Fruit fly (Drosophila melanogaster) whole organism, prepupa: ENCODE results near the gene dos.

Experiments
- Blimp-1 ChIP-seq: fragments of 200-800 bp; sonication (Bioruptor generic); optimal IDR thresholded peaks from 3 replicates; lab custom pipeline; 2017; ENCODE audit warnings: missing biosample characterization, missing genetic modification characterization, mild to moderate bottlenecking, moderate library complexity, missing genetic modification reagents
- CG10631 ChIP-seq: fragments of 200-800 bp; sonication (Bioruptor generic); optimal IDR thresholded peaks from 2 replicates; lab custom pipeline; 2016; ENCODE audit warnings: missing biosample characterization, missing genetic modification characterization
- CG10669 ChIP-seq: fragments of 200-800 bp; sonication (Bioruptor generic); optimal IDR thresholded peaks from 3 replicates; lab custom pipeline; 2018; ENCODE audit warnings: missing biosample characterization, mild to moderate bottlenecking, missing genetic modification characterization, moderate library complexity
- CG11294 ChIP-seq: fragments of 200-800 bp; sonication (Bioruptor generic); IDR thresholded peaks from 2 replicates; pipeline ENCODE4 v1.3.6; 2022; ENCODE audit warnings: missing biosample characterization, missing genetic modification characterization
- CG11762 ChIP-seq: fragments of 200-800 bp; sonication (Bioruptor generic); optimal IDR thresholded peaks from 3 replicates; lab custom pipeline; 2016; ENCODE audit warnings: missing biosample characterization, missing genetic modification characterization; ENCODE audit not compliant: insufficient read depth
- CG11902 ChIP-seq: fragments of 200-800 bp; sonication (Bioruptor generic); optimal IDR thresholded peaks from 3 replicates; lab custom pipeline; 2016; ENCODE audit warnings: missing biosample characterization, missing genetic modification characterization
- CG15336 ChIP-seq: fragments of 200-800 bp; sonication (Bioruptor generic); IDR thresholded peaks from 2 replicates; pipeline ENCODE4 v1.3.6; 2022; ENCODE audit warnings: missing biosample characterization, missing genetic modification characterization
- CG16779 ChIP-seq: fragments of 200-800 bp; sonication (Bioruptor generic); optimal IDR thresholded peaks from 3 replicates; lab custom pipeline; 2017; ENCODE audit warnings: missing biosample characterization, mild to moderate bottlenecking, missing genetic modification characterization
- CG3032 ChIP-seq: fragments of 200-800 bp; optimal IDR thresholded peaks from 2 replicates; lab custom pipeline; 2019; ENCODE audit warnings: missing biosample characterization, mild to moderate bottlenecking, missing genetic modification characterization, moderate library complexity
- CG31627 ChIP-seq: fragments of 200-800 bp; sonication (Bioruptor generic); optimal IDR thresholded peaks from 3 replicates; lab custom pipeline; 2016; ENCODE audit warnings: missing biosample characterization, missing genetic modification characterization
- CG32006 ChIP-seq: fragments of 200-800 bp; sonication (Bioruptor generic); optimal IDR thresholded peaks from 3 replicates; lab custom pipeline; 2017; ENCODE audit warnings: missing biosample characterization, mild to moderate bottlenecking, missing genetic modification characterization
- CG3919 ChIP-seq: fragments of 200-800 bp; sonication (Bioruptor generic); optimal IDR thresholded peaks from 3 replicates; lab custom pipeline; 2016; ENCODE audit warnings: missing biosample characterization, missing genetic modification characterization
- CG6276 ChIP-seq: fragments of 200-800 bp; sonication (Bioruptor generic); optimal IDR thresholded peaks from 2 replicates; lab custom pipeline; 2017; ENCODE audit warnings: missing biosample characterization, mild to moderate bottlenecking, missing genetic modification characterization
- CG6792 ChIP-seq: fragments of 200-800 bp; sonication (Bioruptor generic); optimal IDR thresholded peaks from 3 replicates; lab custom pipeline; 2016; ENCODE audit warnings: missing biosample characterization, missing genetic modification characterization
- CG6808 ChIP-seq: fragments of 200-800 bp; sonication (Bioruptor generic); optimal IDR thresholded peaks from 3 replicates; lab custom pipeline; 2017; ENCODE audit warnings: missing biosample characterization, missing genetic modification characterization, mild to moderate bottlenecking, moderate library complexity, missing genetic modification reagents
- CG6854 ChIP-seq: fragments of 200-800 bp; sonication (Bioruptor generic); optimal IDR thresholded peaks from 2 replicates; lab custom pipeline; 2017; ENCODE audit warnings: missing biosample characterization, mild to moderate bottlenecking, missing genetic modification characterization
- CG7368 ChIP-seq: fragments of 200-800 bp; sonication (Bioruptor generic); optimal IDR thresholded peaks from 3 replicates; lab custom pipeline; 2016; ENCODE audit warnings: missing biosample characterization, missing genetic modification characterization
- CG8119 ChIP-seq: fragments of 200-800 bp; sonication (Bioruptor generic); IDR thresholded peaks from 3 replicates; pipeline ENCODE4 v1.3.6; 2022; ENCODE audit warnings: missing biosample characterization, missing genetic modification characterization
- CG8319 ChIP-seq: fragments of 200-800 bp; sonication (Bioruptor generic); optimal IDR thresholded peaks from 3 replicates; lab custom pipeline; 2016; ENCODE audit warnings: missing biosample characterization, missing genetic modification characterization
- Eip78C ChIP-seq: fragments of 200-800 bp; sonication (Bioruptor generic); peaks from one replicate; lab custom pipeline; 2016; ENCODE audit warnings: missing biosample characterization, missing genetic modification characterization
- Eip93F ChIP-seq: fragments of 200-800 bp; sonication (Bioruptor generic); optimal IDR thresholded peaks from 2 replicates; lab custom pipeline; 2016; ENCODE audit warnings: missing biosample characterization, mild to moderate bottlenecking, missing genetic modification characterization
- Ets21C ChIP-seq: fragments of 200-800 bp; sonication (Bioruptor generic); optimal IDR thresholded peaks from 3 replicates; lab custom pipeline; 2016; ENCODE audit warnings: missing biosample characterization, missing genetic modification characterization
- Ets96B ChIP-seq: fragments of 200-800 bp; optimal IDR thresholded peaks from 2 replicates; lab custom pipeline; 2019; ENCODE audit warnings: missing biosample characterization, mild to moderate bottlenecking, missing genetic modification characterization, moderate library complexity
- Gug ChIP-seq: fragments of 200-800 bp; sonication (Bioruptor generic); IDR thresholded peaks from 2 replicates; pipeline ENCODE4 v1.3.6; 2022; ENCODE audit warnings: missing biosample characterization, missing genetic modification characterization
- Hr38 ChIP-seq: sonication (Bioruptor generic); optimal IDR thresholded peaks from 2 replicates; lab custom pipeline; 2016; ENCODE audit warnings: missing biosample characterization, missing genetic modification characterization
- Hr4 ChIP-seq: fragments of 200-800 bp; sonication (Bioruptor generic); optimal IDR thresholded peaks from 3 replicates; lab custom pipeline; 2016; ENCODE audit warnings: missing biosample characterization, missing genetic modification characterization
- Lpt ChIP-seq: fragments of 200-800 bp; sonication (Bioruptor generic); optimal IDR thresholded peaks from 3 replicates; lab custom pipeline; 2016; ENCODE audit warnings: missing biosample characterization, missing genetic modification characterization
- OdsH ChIP-seq: fragments of 200-800 bp; sonication (Bioruptor generic); optimal IDR thresholded peaks from 3 replicates; lab custom pipeline; 2016; ENCODE audit warnings: missing biosample characterization, missing genetic modification characterization
- Smox ChIP-seq: fragments of 200-800 bp; sonication (Bioruptor generic); optimal IDR thresholded peaks from 3 replicates; lab custom pipeline; 2016; ENCODE audit warnings: missing biosample characterization, missing genetic modification characterization
- Sox102F ChIP-seq: fragments of 200-800 bp; sonication (Bioruptor generic); optimal IDR thresholded peaks from 2 replicates; lab custom pipeline; 2016; ENCODE audit warnings: missing biosample characterization, mild to moderate bottlenecking, missing genetic modification characterization
- Sox14 ChIP-seq: fragments of 200-800 bp; sonication (Bioruptor generic); optimal IDR thresholded peaks from 3 replicates; lab custom pipeline; 2016; ENCODE audit warnings: missing biosample characterization, missing genetic modification characterization
- Sox15 ChIP-seq: fragments of 200-800 bp; sonication (Bioruptor generic); optimal IDR thresholded peaks from 3 replicates; lab custom pipeline; 2016; ENCODE audit warnings: missing biosample characterization, missing genetic modification characterization
- cyc ChIP-seq: fragments of 200-800 bp; sonication (Bioruptor generic); optimal IDR thresholded peaks from 3 replicates; lab custom pipeline; 2016; ENCODE audit warnings: missing biosample characterization, missing genetic modification characterization
- dac ChIP-seq: fragments of 200-800 bp; sonication (Bioruptor generic); optimal IDR thresholded peaks from 2 replicates; lab custom pipeline; 2017; ENCODE audit warnings: missing biosample characterization, mild to moderate bottlenecking, missing genetic modification characterization
- dsx ChIP-seq: fragments of 200-800 bp; optimal IDR thresholded peaks from 3 replicates; lab custom pipeline; 2019; ENCODE audit warnings: missing biosample characterization, mild to moderate bottlenecking, missing genetic modification characterization, moderate library complexity; ENCODE audit not compliant: poor library complexity, severe bottlenecking
- esn ChIP-seq: fragments of 200-800 bp; sonication (Bioruptor generic); optimal IDR thresholded peaks from 2 replicates; lab custom pipeline; 2016; ENCODE audit warnings: missing biosample characterization, mild to moderate bottlenecking, missing genetic modification characterization, moderate library complexity
- fd59A ChIP-seq: fragments of 200-800 bp; sonication (Bioruptor generic); optimal IDR thresholded peaks from 2 replicates; lab custom pipeline; 2017; ENCODE audit warnings: missing biosample characterization, mild to moderate bottlenecking, missing genetic modification characterization, missing genetic modification reagents
- fkh ChIP-seq: fragments of 200-800 bp; sonication (Bioruptor generic); optimal IDR thresholded peaks from 3 replicates; lab custom pipeline; 2017; ENCODE audit warnings: missing biosample characterization, mild to moderate bottlenecking, missing genetic modification characterization, moderate library complexity
- lz ChIP-seq: fragments of 200-800 bp; sonication (Bioruptor generic); optimal IDR thresholded peaks from 3 replicates; lab custom pipeline; 2016; ENCODE audit warnings: missing biosample characterization, missing genetic modification characterization
- net ChIP-seq: fragments of 200-800 bp; sonication (Bioruptor generic); optimal IDR thresholded peaks from 3 replicates; lab custom pipeline; 2016; ENCODE audit warnings: missing biosample characterization, missing genetic modification characterization
- pdm3 ChIP-seq: fragments of 200-800 bp; sonication (Bioruptor generic); optimal IDR thresholded peaks from 3 replicates; lab custom pipeline; 2016; ENCODE audit warnings: missing biosample characterization, missing genetic modification characterization
- salr ChIP-seq, 2 experiments: fragments of 200-800 bp; sonication (Bioruptor generic); optimal IDR thresholded peaks; 3 replicates each; lab custom pipeline; 2016 to 2018; ENCODE audit warnings: missing biosample characterization in 2 of 2, missing genetic modification characterization in 2 of 2, mild to moderate bottlenecking in 1 of 2
- ss ChIP-seq, 2 experiments: fragments of 200-800 bp; sonication (Bioruptor generic); optimal IDR thresholded peaks; 2 replicates in 1 of 2; 3 replicates in 1 of 2; lab custom pipeline; 2017 to 2018; ENCODE audit warnings: mild to moderate bottlenecking in 2 of 2, missing biosample characterization in 2 of 2, missing genetic modification characterization in 2 of 2, moderate library complexity in 1 of 2
- topi ChIP-seq: fragments of 200-800 bp; sonication (Bioruptor generic); optimal IDR thresholded peaks from 3 replicates; lab custom pipeline; 2016; ENCODE audit warnings: missing biosample characterization, missing genetic modification characterization
- vri ChIP-seq: fragments of 200-800 bp; sonication (Bioruptor generic); optimal IDR thresholded peaks from 3 replicates; lab custom pipeline; 2016; ENCODE audit warnings: missing biosample characterization, mild to moderate bottlenecking, missing genetic modification characterization

The dos gene

dm6 chr3L:2552844-2553839 is 36.1 kb upstream of the dos start (continued):
- no peak for TF ChIP-seq Ets21C (GFP tag; lab: Kevin White, UChicago)
- TF ChIP-seq CG11294 (GFP tag; lab: Robert Waterston, UW): no peak; the same call in 1 of the 2 replicates
- peak; percentile 41 for TF ChIP-seq CG6854 (GFP tag; lab: Kevin White, UChicago)
- TF ChIP-seq CG11762 (GFP tag; lab: Kevin White, UChicago): peak; percentile 23

- TF ChIP-seq Smox (no peak), OdsH (no peak), topi (GFP tag; lab: Kevin White, UChicago) (peak; percentile 52), Hr4 (GFP tag; lab: Kevin White, UChicago) (no peak), Eip78C (GFP tag; lab: Kevin White, UChicago) (peak; percentile 82), Lpt (GFP tag; lab: Kevin White, UChicago) (peak; percentile 29), salr (GFP tag; optimal IDR thresholded peaks at IDR 0.05; lab: Kevin White, UChicago) (no peak), CG10669 (GFP tag; lab: Kevin White, UChicago) (no peak), Ets96B (tag; lab: Kevin White, UChicago) (peak; percentile 15), Sox102F (GFP tag; lab: Kevin White, UChicago) (no peak), CG15336 (GFP tag; lab: Robert Waterston, UW) (peak; percentile 57), CG7368 (GFP tag; lab: Kevin White, UChicago) (no peak), Blimp-1 (GFP tag; lab: Kevin White, UChicago) (no peak), vri (peak; percentile 60), Ets21C (GFP tag; lab: Kevin White, UChicago) (peak; percentile 9), CG31627 (GFP tag; lab: Kevin White, UChicago) (peak; percentile 7), esn (peak; percentile 54), CG8119 (peak; percentile 39; the same call in 1 of the 3 replicates), ss (GFP tag; optimal IDR thresholded peaks at IDR 0.05; lab: Kevin White, UChicago) (peak in 1 of 2 experiments; percentile 61), CG6276 (no peak), CG6854 (GFP tag; lab: Kevin White, UChicago) (peak; percentile 67), dsx (GFP tag; lab: Kevin White, UChicago) (no peak), CG6792 (GFP tag; lab: Kevin White, UChicago) (peak; percentile 19), pdm3 (GFP tag; lab: Kevin White, UChicago) (no peak), fkh (GFP tag; lab: Kevin White, UChicago) (no peak), cyc (GFP tag; lab: Kevin White, UChicago) (peak; percentile 5), CG8319 (no peak), lz (GFP tag; lab: Kevin White, UChicago) (peak; percentile 41), Hr38 (no peak), CG11762 (GFP tag; lab: Kevin White, UChicago) (no peak), fd59A (no peak), net (GFP tag; lab: Kevin White, UChicago) (no peak), Gug (no peak), CG32006 (no peak), dac (GFP tag; lab: Kevin White, UChicago) (peak; percentile 25), CG16779 (tag; lab: Kevin White, UChicago) (no peak), CG10631 (GFP tag; lab: Kevin White, UChicago) (no peak), Sox15 (GFP tag; lab: Kevin White, UChicago) (no peak), Eip93F (GFP tag; lab: Kevin White, UChicago) (peak; percentile 6), CG3032 (tag; lab: Kevin White, UChicago) (peak; percentile 34), CG11294 (GFP tag; lab: Robert Waterston, UW) (no peak; the same call in 1 of the 2 replicates), CG3919 (no peak), CG11902 (GFP tag; lab: Kevin White, UChicago) (no peak), CG6808 (GFP tag; lab: Kevin White, UChicago) (peak; percentile 33), Sox14 (GFP tag; lab: Kevin White, UChicago) (peak; percentile 59)
Observed at dm6 chr3L:2554118-2554814, 34.9 kb upstream of the dos start, which contains the start of gene Spn. Gene Spn (minus strand): TSS chr3L:2554292.
